ENCODE assay signal across 3 worm cellular contexts in the genomic region with DNA sequence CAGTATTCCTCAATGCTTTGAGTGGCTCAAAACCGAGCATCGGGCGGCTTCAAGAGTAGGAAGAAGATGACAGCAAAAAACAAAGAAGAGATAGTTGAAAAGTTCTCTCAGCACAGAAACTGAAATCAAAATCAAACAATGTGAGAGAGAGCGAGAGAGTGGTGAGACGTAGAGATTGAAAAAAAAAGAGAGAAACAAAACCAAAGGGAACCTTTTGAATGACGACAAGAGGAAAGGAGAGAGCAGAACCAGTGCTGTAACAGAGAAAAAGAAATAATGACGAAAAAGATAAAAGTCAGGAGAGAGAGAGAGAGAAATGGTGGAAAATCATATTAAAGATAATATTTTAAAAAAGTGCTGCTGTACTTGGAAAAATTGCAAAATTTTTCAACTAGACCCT.
TF ChIP-seq lines count a peak whose summit lies in the region.

No protein-coding gene starts in this region.

TF ChIP-seq in whole organism, L1 larva, 84 proteins besides CTCF, POLR2A, EP300 and RAD21 (continued from another document and continues in another):
- TF ChIP-seq sptf-1 (tag; optimal IDR thresholded peaks at IDR 0.05; lab: Kevin White, UChicago) (no peak), ceh-63 (GFP tag; optimal IDR thresholded peaks at IDR 0.05; lab: Kevin White, UChicago) (no peak), sup-37 (GFP tag; optimal IDR thresholded peaks at IDR 0.05; lab: Kevin White, UChicago) (no peak), lin-35 (GFP tag; optimal IDR thresholded peaks at IDR 0.05; lab: Kevin White, UChicago) (peak; percentile 0 to 8), unc-30 (tag; optimal IDR thresholded peaks at IDR 0.05; lab: Kevin White, UChicago) (no peak), xbp-1 (tag; optimal IDR thresholded peaks at IDR 0.05; lab: Kevin White, UChicago) (no peak), nhr-85 (tag; lab: Kevin White, UChicago) (no peak), fos-1 (tag; optimal IDR thresholded peaks at IDR 0.05; lab: Kevin White, UChicago) (no peak), pqm-1 (tag; optimal IDR thresholded peaks at IDR 0.05; lab: Kevin White, UChicago) (no peak), nhr-84 (tag; optimal IDR thresholded peaks at IDR 0.05; lab: Kevin White, UChicago) (no peak), ztf-4 (tag; optimal IDR thresholded peaks at IDR 0.05; lab: Kevin White, UChicago) (peak; percentile 2), sox-4 (tag; optimal IDR thresholded peaks at IDR 0.05; lab: Kevin White, UChicago) (no peak), hpl-2 (GFP tag; optimal IDR thresholded peaks at IDR 0.05; lab: Kevin White, UChicago) (no peak), lin-15B (tag; optimal IDR thresholded peaks at IDR 0.05; lab: Kevin White, UChicago) (no peak), fkh-10 (GFP tag; optimal IDR thresholded peaks at IDR 0.05; lab: Kevin White, UChicago) (no peak), egl-27 (tag; optimal IDR thresholded peaks at IDR 0.05; lab: Kevin White, UChicago) (no peak), jun-1 (tag; optimal IDR thresholded peaks at IDR 0.05; lab: Kevin White, UChicago) (no peak), nhr-77 (tag; optimal IDR thresholded peaks at IDR 0.05; lab: Kevin White, UChicago) (no peak), zip-4 (GFP tag; optimal IDR thresholded peaks at IDR 0.05; lab: Kevin White, UChicago) (no peak), ceh-82 (tag; optimal IDR thresholded peaks at IDR 0.05; lab: Kevin White, UChicago) (peak in 1 of 3 experiments; percentile 11), egl-13 (tag; optimal IDR thresholded peaks at IDR 0.05; lab: Kevin White, UChicago) (no peak), lin-13 (GFP tag; optimal IDR thresholded peaks at IDR 0.05; lab: Kevin White, UChicago) (no peak), nhr-11 (tag; optimal IDR thresholded peaks at IDR 0.05; lab: Kevin White, UChicago) (no peak), alr-1 (tag; optimal IDR thresholded peaks at IDR 0.05; lab: Kevin White, UChicago; ENCODE audit: borderline replicate concordance) (no peak), skn-1 (tag; optimal IDR thresholded peaks at IDR 0.05; lab: Kevin White, UChicago) (peak; percentile 15), irx-1 (tag; optimal IDR thresholded peaks at IDR 0.05; lab: Kevin White, UChicago) (no peak), efl-1 (optimal IDR thresholded peaks at IDR 0.05; lab: Kevin White, UChicago) (peak; percentile 33 to 42), efl-1 (GFP tag; optimal IDR thresholded peaks at IDR 0.05 in 1 of 2; lab: Kevin White, UChicago) (no peak), fkh-4 (tag; optimal IDR thresholded peaks at IDR 0.05; lab: Kevin White, UChicago; ENCODE audit: borderline replicate concordance) (no peak), swsn-7 (tag; optimal IDR thresholded peaks at IDR 0.05; lab: Kevin White, UChicago) (no peak), lir-3 (tag; optimal IDR thresholded peaks at IDR 0.05; lab: Kevin White, UChicago; ENCODE audit: poor library complexity) (no peak), dpl-1 (GFP tag; optimal IDR thresholded peaks at IDR 0.05; lab: Kevin White, UChicago) (peak in 2 of 3 experiments; percentile 3 to 18), tlp-1 (tag; optimal IDR thresholded peaks at IDR 0.05; lab: Kevin White, UChicago) (no peak), fkh-8 (tag; optimal IDR thresholded peaks at IDR 0.05; lab: Kevin White, UChicago) (no peak), rnt-1 (tag; optimal IDR thresholded peaks at IDR 0.05; lab: Kevin White, UChicago) (peak; percentile 57), C16A3.4 (tag; optimal IDR thresholded peaks at IDR 0.05; lab: Kevin White, UChicago) (no peak), mep-1 (tag; optimal IDR thresholded peaks at IDR 0.05; lab: Kevin White, UChicago) (peak; percentile 55), mef-2 (tag; optimal IDR thresholded peaks at IDR 0.05; lab: Kevin White, UChicago) (no peak), lin-14 (GFP tag; optimal IDR thresholded peaks at IDR 0.05; lab: Kevin White, UChicago) (peak; percentile 59), nhr-19 (GFP tag; conservative IDR thresholded peaks at IDR 0.05; lab: Robert Waterston, UW) (no peak), nhr-20 (tag; optimal IDR thresholded peaks at IDR 0.05; lab: Kevin White, UChicago) (peak; percentile 51), nhr-12 (tag; optimal IDR thresholded peaks at IDR 0.05; lab: Kevin White, UChicago) (no peak), blmp-1 (tag; optimal IDR thresholded peaks at IDR 0.05; lab: Kevin White, UChicago) (no peak), aly-2 (tag; optimal IDR thresholded peaks at IDR 0.05; lab: Kevin White, UChicago) (no peak)

TF ChIP-seq in whole organism, L2 larva, 48 proteins besides CTCF, POLR2A, EP300 and RAD21 (continued from another document):
- TF ChIP-seq elt-1 (tag; optimal IDR thresholded peaks at IDR 0.05; lab: Kevin White, UChicago) (no peak), nhr-129 (tag; optimal IDR thresholded peaks at IDR 0.05; lab: Kevin White, UChicago) (peak; percentile 42), ceh-16 (tag; optimal IDR thresholded peaks at IDR 0.05; lab: Kevin White, UChicago) (no peak), lsy-2 (tag; optimal IDR thresholded peaks at IDR 0.05; lab: Kevin White, UChicago) (peak in 1 of 2 experiments; percentile 73), C34F6.9 (tag; optimal IDR thresholded peaks at IDR 0.05; lab: Kevin White, UChicago) (peak; percentile 42), sma-9 (GFP tag; optimal IDR thresholded peaks at IDR 0.05; lab: Kevin White, UChicago) (peak; percentile 29), sma-9 (tag; optimal IDR thresholded peaks at IDR 0.05; lab: Kevin White, UChicago) (no peak), zag-1 (tag; optimal IDR thresholded peaks at IDR 0.05; lab: Kevin White, UChicago) (no peak), mdl-1 (tag; optimal IDR thresholded peaks at IDR 0.05; lab: Kevin White, UChicago) (no peak), Y55F3AM.14 (GFP tag; optimal IDR thresholded peaks at IDR 0.05; lab: Kevin White, UChicago) (no peak), nhr-25 (tag; optimal IDR thresholded peaks at IDR 0.05; lab: Kevin White, UChicago) (no peak), dmd-4 (tag; optimal IDR thresholded peaks at IDR 0.05; lab: Kevin White, UChicago) (no peak), sem-4 (tag; optimal IDR thresholded peaks at IDR 0.05; lab: Kevin White, UChicago) (no peak), nhr-11 (tag; optimal IDR thresholded peaks at IDR 0.05; lab: Kevin White, UChicago) (no peak), egl-27 (tag; optimal IDR thresholded peaks at IDR 0.05; lab: Kevin White, UChicago) (no peak), fos-1 (tag; optimal IDR thresholded peaks at IDR 0.05; lab: Kevin White, UChicago) (peak; percentile 54), unc-39 (tag; optimal IDR thresholded peaks at IDR 0.05; lab: Kevin White, UChicago) (no peak)

TF ChIP-seq in whole organism, L4 larva, 104 proteins besides CTCF, POLR2A, EP300 and RAD21 (continued from another document):
- TF ChIP-seq lir-3 (tag; optimal IDR thresholded peaks at IDR 0.05; lab: Kevin White, UChicago) (no peak), zfp-3 (GFP tag; conservative IDR thresholded peaks at IDR 0.05; lab: Robert Waterston, UW) (no peak), Y5F2A.4 (GFP tag; optimal IDR thresholded peaks at IDR 0.05; lab: Kevin White, UChicago) (no peak), dve-1 (tag; optimal IDR thresholded peaks at IDR 0.05; lab: Kevin White, UChicago; ENCODE audit: insufficient read depth) (peak; percentile 82), daf-16 (GFP tag; optimal IDR thresholded peaks at IDR 0.05; lab: Kevin White, UChicago) (no peak), daf-16 (tag; optimal IDR thresholded peaks at IDR 0.05; lab: Kevin White, UChicago) (peak; percentile 44), mdl-1 (tag; optimal IDR thresholded peaks at IDR 0.05; lab: Kevin White, UChicago) (no peak), unc-130 (GFP tag; optimal IDR thresholded peaks at IDR 0.05; lab: Kevin White, UChicago) (no peak), nhr-28 (tag; optimal IDR thresholded peaks at IDR 0.05; lab: Kevin White, UChicago) (peak; percentile 43), lin-29 (GFP tag; IDR thresholded peaks at IDR 0.05; lab: Robert Waterston, UW) (no peak), rbr-2 (tag; optimal IDR thresholded peaks at IDR 0.05; lab: Kevin White, UChicago) (no peak), lsy-2 (tag; optimal IDR thresholded peaks at IDR 0.05; lab: Kevin White, UChicago) (peak; percentile 4 to 76), ceh-20 (GFP tag; IDR thresholded peaks at IDR 0.05; lab: Robert Waterston, UW) (no peak), daf-8 (GFP tag; IDR thresholded peaks at IDR 0.05; lab: Robert Waterston, UW) (no peak), mep-1 (tag; optimal IDR thresholded peaks at IDR 0.05; lab: Kevin White, UChicago) (peak; percentile 29), nhr-102 (tag; optimal IDR thresholded peaks at IDR 0.05; lab: Kevin White, UChicago) (no peak), php-3 (GFP tag; IDR thresholded peaks at IDR 0.05; lab: Robert Waterston, UW) (no peak), nhr-48 (tag; optimal IDR thresholded peaks at IDR 0.05; lab: Kevin White, UChicago) (no peak), zfp-2 (tag; optimal IDR thresholded peaks at IDR 0.05; lab: Kevin White, UChicago) (no peak), mes-2 (tag; optimal IDR thresholded peaks at IDR 0.05; lab: Kevin White, UChicago; ENCODE audit: poor library complexity, severe bottlenecking) (peak; percentile 53), Y48G9A.11 (GFP tag; IDR thresholded peaks at IDR 0.05; lab: Robert Waterston, UW) (no peak), hlh-30 (tag; optimal IDR thresholded peaks at IDR 0.05; lab: Kevin White, UChicago; ENCODE audit: insufficient read depth) (peak; percentile 6), nhr-42 (GFP tag; IDR thresholded peaks at IDR 0.05; lab: Robert Waterston, UW) (no peak), cey-2 (tag; optimal IDR thresholded peaks at IDR 0.05; lab: Kevin White, UChicago; ENCODE audit: borderline replicate concordance, insufficient read depth) (no peak), R02D3.7 (tag; optimal IDR thresholded peaks at IDR 0.05; lab: Kevin White, UChicago) (no peak), daf-12 (tag; optimal IDR thresholded peaks at IDR 0.05; lab: Kevin White, UChicago) (no peak)
